Worm (Caenorhabditis elegans) whole organism, late embryonic: Measurements from ENCODE around the gene txdc-9.

ENCODE experiments used
- T23F11.4 ChIP-seq: fragments of 200-800 bp; sonication (Bioruptor generic); optimal IDR thresholded peaks from 2 replicates; lab custom pipeline; 2018; ENCODE audit warnings: mild to moderate bottlenecking, missing genetic modification characterization, missing compliant biosample characterization
- Y22D7AL.16 ChIP-seq: sonication (generic microtip); optimal IDR thresholded peaks from 2 replicates; lab custom pipeline; 2016; ENCODE audit warnings: missing genetic modification characterization, missing compliant biosample characterization
- ceh-18 ChIP-seq: sonication (generic microtip); optimal IDR thresholded peaks from 2 replicates; lab custom pipeline; 2016; ENCODE audit warnings: missing genetic modification characterization, missing compliant biosample characterization
- ceh-24 ChIP-seq: sonication (generic microtip); optimal IDR thresholded peaks from 2 replicates; lab custom pipeline; 2016; ENCODE audit warnings: mild to moderate bottlenecking, missing genetic modification characterization, missing compliant biosample characterization
- ceh-30 ChIP-seq: fragments of 150-350 bp; optimal IDR thresholded peaks from 2 replicates; lab custom pipeline; 2014; ENCODE audit warnings: missing biosample characterization, missing genetic modification characterization
- ceh-31 ChIP-seq: sonication (generic microtip); optimal IDR thresholded peaks from 2 replicates; lab custom pipeline; 2016; ENCODE audit warnings: missing genetic modification characterization, missing compliant biosample characterization
- ceh-6 ChIP-seq: fragments of 200-800 bp; sonication (Bioruptor generic); optimal IDR thresholded peaks from 2 replicates; lab custom pipeline; 2018; ENCODE audit warnings: mild to moderate bottlenecking, missing genetic modification characterization, missing compliant biosample characterization
- ceh-9 ChIP-seq: sonication (generic microtip); optimal IDR thresholded peaks from 2 replicates; lab custom pipeline; 2016; ENCODE audit warnings: mild to moderate bottlenecking, missing genetic modification characterization, inconsistent platforms, missing compliant biosample characterization
- che-1 ChIP-seq: sonication (generic microtip); optimal IDR thresholded peaks from 2 replicates; lab custom pipeline; 2016; ENCODE audit warnings: mild to moderate bottlenecking, missing genetic modification characterization, missing compliant biosample characterization
- dmd-4 ChIP-seq: sonication (generic microtip); optimal IDR thresholded peaks from 2 replicates; lab custom pipeline; 2016; ENCODE audit warnings: borderline replicate concordance, missing genetic modification characterization, missing compliant biosample characterization
- dve-1 ChIP-seq: sonication (generic microtip); optimal IDR thresholded peaks from 2 replicates; lab custom pipeline; 2017; ENCODE audit warnings: antibody characterized with exemption, mild to moderate bottlenecking, missing genetic modification characterization, missing compliant biosample characterization
- elt-2 ChIP-seq: sonication (generic microtip); optimal IDR thresholded peaks from 2 replicates; lab custom pipeline; 2016; ENCODE audit warnings: missing genetic modification reagents, missing genetic modification characterization, missing compliant biosample characterization
- ets-4 ChIP-seq: sonication (generic microtip); optimal IDR thresholded peaks from 2 replicates; lab custom pipeline; 2016; ENCODE audit warnings: missing genetic modification characterization, missing compliant biosample characterization
- fax-1 ChIP-seq: sonication (generic microtip); optimal IDR thresholded peaks from 2 replicates; lab custom pipeline; 2016; ENCODE audit warnings: missing genotype, missing genetic modification characterization, missing compliant biosample characterization
- fkh-10 ChIP-seq: fragments of 150-350 bp; optimal IDR thresholded peaks from 2 replicates; lab custom pipeline; 2014; ENCODE audit warnings: missing biosample characterization, missing genetic modification reagents, missing genetic modification characterization
- fkh-6 ChIP-seq: sonication (generic microtip); optimal IDR thresholded peaks from 2 replicates; lab custom pipeline; 2016; ENCODE audit warnings: missing genetic modification characterization, missing compliant biosample characterization
- gmeb-2 ChIP-seq: sonication (generic microtip); optimal IDR thresholded peaks from 2 replicates; lab custom pipeline; 2016; ENCODE audit warnings: missing genetic modification characterization, inconsistent platforms, missing compliant biosample characterization
- hlh-30 ChIP-seq: sonication (generic microtip); optimal IDR thresholded peaks from 2 replicates; lab custom pipeline; 2017; ENCODE audit warnings: antibody characterized with exemption, missing genetic modification characterization, missing compliant biosample characterization; ENCODE audit not compliant: insufficient read depth
- lim-6 ChIP-seq: sonication (generic microtip); optimal IDR thresholded peaks from 2 replicates; lab custom pipeline; 2016; ENCODE audit warnings: missing genetic modification characterization, missing compliant biosample characterization
- madf-2 ChIP-seq: sonication (generic microtip); optimal IDR thresholded peaks from 2 replicates; lab custom pipeline; 2017; ENCODE audit warnings: missing genetic modification characterization, missing compliant biosample characterization
- nfya-1 ChIP-seq: sonication (generic microtip); optimal IDR thresholded peaks from 2 replicates; lab custom pipeline; 2017; ENCODE audit warnings: missing genetic modification characterization, mild to moderate bottlenecking, missing compliant biosample characterization, antibody characterized with exemption, moderate library complexity
- nhr-11 ChIP-seq: fragments of 150-350 bp; optimal IDR thresholded peaks from 2 replicates; lab custom pipeline; 2014; ENCODE audit warnings: missing biosample characterization, missing genetic modification characterization
- nhr-232 ChIP-seq: sonication (generic microtip); optimal IDR thresholded peaks from 2 replicates; lab custom pipeline; 2016; ENCODE audit warnings: missing genetic modification characterization, missing compliant biosample characterization
- odd-2 ChIP-seq: sonication (generic microtip); optimal IDR thresholded peaks from 2 replicates; lab custom pipeline; 2017; ENCODE audit warnings: antibody characterized with exemption, mild to moderate bottlenecking, missing genetic modification characterization, missing compliant biosample characterization
- pag-3 ChIP-seq: sonication (generic microtip); optimal IDR thresholded peaks from 2 replicates; lab custom pipeline; 2016; ENCODE audit warnings: missing compliant biosample characterization, missing genetic modification characterization, borderline replicate concordance
- pat-9 ChIP-seq: fragments of 200-800 bp; sonication (Bioruptor generic); optimal IDR thresholded peaks from 2 replicates; lab custom pipeline; 2018; ENCODE audit warnings: mild to moderate bottlenecking, missing genetic modification characterization, moderate library complexity, missing compliant biosample characterization
- pha-4 ChIP-seq: fragments of 150-350 bp; optimal IDR thresholded peaks from 2 replicates; lab custom pipeline; 2018; ENCODE audit warnings: missing biosample characterization, missing genetic modification reagents, missing genetic modification characterization
- rnt-1 ChIP-seq: sonication (generic microtip); optimal IDR thresholded peaks from 2 replicates; lab custom pipeline; 2016; ENCODE audit warnings: missing genetic modification characterization, missing compliant biosample characterization
- sox-4 ChIP-seq: sonication (generic microtip); optimal IDR thresholded peaks from 2 replicates; lab custom pipeline; 2017; ENCODE audit warnings: mild to moderate bottlenecking, missing genetic modification characterization, inconsistent platforms, missing compliant biosample characterization
- syd-9 ChIP-seq: sonication (generic microtip); optimal IDR thresholded peaks from 2 replicates; lab custom pipeline; 2016; ENCODE audit warnings: mild to moderate bottlenecking, missing genetic modification characterization, moderate library complexity, missing compliant biosample characterization
- tbx-2 ChIP-seq: sonication (generic microtip); optimal IDR thresholded peaks from 2 replicates; lab custom pipeline; 2016; ENCODE audit warnings: missing genetic modification characterization, missing compliant biosample characterization
- tbx-7 ChIP-seq: sonication (generic microtip); optimal IDR thresholded peaks from 2 replicates; lab custom pipeline; 2016; ENCODE audit warnings: missing genotype, missing genetic modification characterization, missing compliant biosample characterization
- unc-42 ChIP-seq: sonication (generic microtip); optimal IDR thresholded peaks from 2 replicates; lab custom pipeline; 2016; ENCODE audit warnings: missing genotype, missing genetic modification characterization, missing compliant biosample characterization
- unc-55 ChIP-seq: sonication (generic microtip); optimal IDR thresholded peaks from 2 replicates; lab custom pipeline; 2017; ENCODE audit warnings: missing biosample characterization, missing genetic modification reagents, missing genetic modification characterization
- unc-86 ChIP-seq: sonication (generic microtip); optimal IDR thresholded peaks from 2 replicates; lab custom pipeline; 2016; ENCODE audit warnings: missing genetic modification characterization, missing compliant biosample characterization
- zip-5 ChIP-seq: sonication (generic microtip); optimal IDR thresholded peaks from 2 replicates; lab custom pipeline; 2016; ENCODE audit warnings: missing genetic modification characterization, missing compliant biosample characterization

Gene txdc-9

ce11 chrIII:6395706-6396232, 36.2 kb upstream of the txdc-9 start, which contains the start of gene oatr-1 (continued):
- TF ChIP-seq che-1 = no peak
- TF ChIP-seq lim-6 = no peak
- TF ChIP-seq, all 69 proteins: peak for 0

- TF ChIP-seq fkh-6 (tag; lab: Kevin White, UChicago) = no peak
- no peak for TF ChIP-seq nfya-1
- no peak for TF ChIP-seq zip-5 (tag; lab: Kevin White, UChicago)
- no peak for TF ChIP-seq ceh-30 (tag; lab: Kevin White, UChicago)
- no peak for TF ChIP-seq tbx-7
- peak; percentile 91 for TF ChIP-seq elt-2
- no peak for TF ChIP-seq unc-42 (tag; lab: Kevin White, UChicago)
These were observed 35.6 kb upstream of the txdc-9 start for ce11 chrIII:6396381-6396780.

DNA sequence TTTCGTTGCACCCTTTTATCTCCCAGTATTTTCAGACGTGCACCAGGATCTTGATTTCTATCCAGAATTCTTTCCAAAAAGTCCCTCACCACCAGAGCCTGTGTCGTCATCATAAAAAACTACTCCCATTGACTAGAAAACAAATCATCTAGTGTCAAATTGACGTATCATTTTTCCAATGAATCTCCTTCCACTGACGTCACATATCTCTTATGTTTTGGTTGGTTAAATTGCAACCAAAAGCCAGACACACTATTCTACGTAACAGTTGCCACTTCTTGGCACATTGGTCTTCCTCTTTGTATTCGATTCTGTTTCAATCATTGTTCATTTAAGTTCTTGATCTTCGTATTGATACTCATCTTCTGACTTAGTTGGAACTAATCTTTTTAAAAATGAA, 33.9 kb upstream of the txdc-9 start:
- no peak for TF ChIP-seq lim-6
- no peak for TF ChIP-seq dmd-4 (tag; lab: Kevin White, UChicago)
- no peak for TF ChIP-seq unc-86 (tag; lab: Kevin White, UChicago)
- no peak for TF ChIP-seq ceh-6 (GFP tag; lab: Kevin White, UChicago)
- no peak for TF ChIP-seq dve-1 (tag; lab: Kevin White, UChicago)
- TF ChIP-seq elt-2 = no peak

ce11 chrIII:6399424-6399823, 32.6 kb upstream of the txdc-9 start:
- TF ChIP-seq Y22D7AL.16 (tag; lab: Kevin White, UChicago) = no peak
- TF ChIP-seq gmeb-2 = no peak
- TF ChIP-seq fkh-10 (GFP tag; lab: Kevin White, UChicago) = no peak
- TF ChIP-seq elt-2 = no peak
- no peak for TF ChIP-seq madf-2 (tag; lab: Kevin White, UChicago)
- TF ChIP-seq odd-2 = no peak

DNA sequence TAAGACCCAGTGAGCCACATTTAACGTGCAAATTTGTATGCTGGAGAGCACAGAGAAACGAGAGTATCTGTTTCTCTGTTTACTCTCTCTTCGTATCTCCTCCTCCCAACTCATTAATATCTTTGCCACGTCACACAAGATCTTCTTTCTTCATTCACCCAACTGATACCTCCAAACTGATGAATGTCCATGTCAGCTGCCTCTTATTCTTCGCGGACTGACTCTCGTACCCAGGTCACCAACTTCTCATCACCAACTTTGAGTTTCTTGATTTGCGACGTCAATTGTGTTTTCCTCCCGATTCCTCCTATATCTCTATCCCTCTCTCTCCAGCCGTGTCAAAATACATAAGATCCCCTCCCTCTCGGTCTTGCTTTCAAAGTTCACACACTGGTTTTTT, 29.6 kb upstream of the txdc-9 start:
- TF ChIP-seq zip-5 (tag; lab: Kevin White, UChicago) = no peak
- TF ChIP-seq ceh-31 (tag; lab: Kevin White, UChicago) = no peak
- no peak for TF ChIP-seq ets-4 (tag; lab: Kevin White, UChicago)
- TF ChIP-seq fax-1 (tag; lab: Kevin White, UChicago) = no peak
- no peak for TF ChIP-seq sox-4
- no peak for TF ChIP-seq ceh-24
- no peak for TF ChIP-seq nhr-11 (tag; lab: Kevin White, UChicago)
- TF ChIP-seq hlh-30 = no peak
- TF ChIP-seq tbx-2 (tag; lab: Kevin White, UChicago) = peak; percentile 23
- TF ChIP-seq ceh-30 (tag; lab: Kevin White, UChicago) = no peak
- no peak for TF ChIP-seq nhr-232
- TF ChIP-seq pat-9 (tag; lab: Kevin White, UChicago) = no peak
- no peak for TF ChIP-seq T23F11.4 (GFP tag; lab: Kevin White, UChicago)
- no peak for TF ChIP-seq syd-9
- no peak for TF ChIP-seq lim-6
- no peak for TF ChIP-seq pha-4 (tag; lab: Kevin White, UChicago)
- TF ChIP-seq unc-42 (tag; lab: Kevin White, UChicago) = no peak
- TF ChIP-seq ceh-9 (tag; lab: Kevin White, UChicago) = no peak
- peak; percentile 76 for TF ChIP-seq ceh-18 (tag; lab: Kevin White, UChicago)
- TF ChIP-seq che-1 = no peak
- peak; percentile 57 for TF ChIP-seq rnt-1 (tag; lab: Kevin White, UChicago)
- no peak for TF ChIP-seq pag-3 (tag; lab: Kevin White, UChicago)
- TF ChIP-seq unc-55 = peak; percentile 89
- peak; percentile 15 for TF ChIP-seq nfya-1
- TF ChIP-seq Y22D7AL.16 (tag; lab: Kevin White, UChicago) = no peak
- no peak for TF ChIP-seq tbx-7
